Fruit fly (Drosophila melanogaster): ENCODE data around the gene Ugt35E1.

Gene Ugt35E1

dm6 chr3R:11173169-11173506, 7.3 kb upstream of the Ugt35E1 start:
- no peak for TF ChIP-seq Pif1A (GFP tag; optimal IDR thresholded peaks at IDR 0.05)
- TF ChIP-seq Ets98B (GFP tag; IDR thresholded peaks at IDR 0.05): no peak
- no peak for TF ChIP-seq Pif1B (GFP tag; optimal IDR thresholded peaks at IDR 0.05)
- no peak for TF ChIP-seq CG12605 (GFP tag; IDR thresholded peaks at IDR 0.05)
- no peak for TF ChIP-seq CG4496 (GFP tag; IDR thresholded peaks at IDR 0.05)
- no peak for TF ChIP-seq EcR (GFP tag; optimal IDR thresholded peaks at IDR 0.05)
- TF ChIP-seq CG8301 (tag; optimal IDR thresholded peaks at IDR 0.05): no peak
- TF ChIP-seq CG32121 (GFP tag; IDR thresholded peaks at IDR 0.05): no peak
- TF ChIP-seq CG14655 (GFP tag; optimal IDR thresholded peaks at IDR 0.05): no peak
- no peak for TF ChIP-seq CG15710 (tag; optimal IDR thresholded peaks at IDR 0.05)
- no peak for TF ChIP-seq CG8159 (tag; optimal IDR thresholded peaks at IDR 0.05)
- no peak for TF ChIP-seq CG34367 (tag; optimal IDR thresholded peaks at IDR 0.05)
- no peak for TF ChIP-seq CG9948 (tag; optimal IDR thresholded peaks at IDR 0.05)
- TF ChIP-seq Snoo (tag; optimal IDR thresholded peaks at IDR 0.05): no peak
- no peak for TF ChIP-seq gl (tag; optimal IDR thresholded peaks at IDR 0.05)
- TF ChIP-seq fd96Ca (GFP tag; IDR thresholded peaks at IDR 0.05): no peak
- no peak for TF ChIP-seq CG17806 (tag; optimal IDR thresholded peaks at IDR 0.05)
- TF ChIP-seq D1 (tag; optimal IDR thresholded peaks at IDR 0.05): no peak
- TF ChIP-seq rn (GFP tag; IDR thresholded peaks at IDR 0.05): no peak

dm6 chr3R:11172460-11173168, 6.7 kb upstream of the Ugt35E1 start, which contains the start of gene Ugt35A1:
Gene Ugt35A1, minus strand, starts transcription at chr3R:11172664.
- TF ChIP-seq CG10348 (GFP tag; IDR thresholded peaks at IDR 0.05) (no peak), CG14655 (GFP tag; optimal IDR thresholded peaks at IDR 0.05) (no peak), gl (tag; optimal IDR thresholded peaks at IDR 0.05) (no peak), CG34367 (tag; optimal IDR thresholded peaks at IDR 0.05) (no peak), D1 (tag; optimal IDR thresholded peaks at IDR 0.05) (no peak), CG17806 (tag; optimal IDR thresholded peaks at IDR 0.05) (no peak), Pif1B (GFP tag; optimal IDR thresholded peaks at IDR 0.05) (no peak), CG12605 (GFP tag; IDR thresholded peaks at IDR 0.05) (no peak), rn (GFP tag; IDR thresholded peaks at IDR 0.05) (no peak)

dm6 chr3R:11170146-11170545, 4.3 kb upstream of the Ugt35E1 start, which contains the start of gene Ugt35B1:
Gene Ugt35B1, minus strand, starts transcription at chr3R:11170246.
- TF ChIP-seq CG17806 (tag; optimal IDR thresholded peaks at IDR 0.05) (no peak), fd96Ca (GFP tag; IDR thresholded peaks at IDR 0.05) (no peak), CG13204 (GFP tag; optimal IDR thresholded peaks at IDR 0.05) (no peak), CG15710 (tag; optimal IDR thresholded peaks at IDR 0.05) (no peak), CG8159 (tag; optimal IDR thresholded peaks at IDR 0.05) (no peak)

dm6 chr3R:11167931-11168465, 2.1 kb upstream of the Ugt35E1 start, which contains the start of gene Ugt35E2:
Gene Ugt35E2, minus strand, starts transcription at chr3R:11167981.
- no peak for TF ChIP-seq Ets98B (GFP tag; IDR thresholded peaks at IDR 0.05)
- TF ChIP-seq CG17806 (tag; optimal IDR thresholded peaks at IDR 0.05): no peak
- no peak for TF ChIP-seq rn (GFP tag; IDR thresholded peaks at IDR 0.05)
- no peak for TF ChIP-seq gl (tag; optimal IDR thresholded peaks at IDR 0.05)
- TF ChIP-seq Pif1A (GFP tag; optimal IDR thresholded peaks at IDR 0.05): no peak
- TF ChIP-seq CG9948 (tag; optimal IDR thresholded peaks at IDR 0.05): no peak
- no peak for TF ChIP-seq CG13204 (GFP tag; optimal IDR thresholded peaks at IDR 0.05)
- no peak for TF ChIP-seq CG12605 (GFP tag; IDR thresholded peaks at IDR 0.05)
- TF ChIP-seq fd96Ca (GFP tag; IDR thresholded peaks at IDR 0.05): no peak
- no peak for TF ChIP-seq CG10348 (GFP tag; IDR thresholded peaks at IDR 0.05)

- no peak for TF ChIP-seq CG12605 (GFP tag; IDR thresholded peaks at IDR 0.05)
- TF ChIP-seq CG10348 (GFP tag; IDR thresholded peaks at IDR 0.05): no peak
- TF ChIP-seq Pif1A (GFP tag; optimal IDR thresholded peaks at IDR 0.05): no peak
- TF ChIP-seq EcR (GFP tag; optimal IDR thresholded peaks at IDR 0.05): no peak
- TF ChIP-seq gl (tag; optimal IDR thresholded peaks at IDR 0.05): no peak
- no peak for TF ChIP-seq CG15710 (tag; optimal IDR thresholded peaks at IDR 0.05)
- TF ChIP-seq CG14655 (GFP tag; optimal IDR thresholded peaks at IDR 0.05): no peak
- no peak for TF ChIP-seq rn (GFP tag; IDR thresholded peaks at IDR 0.05)
Measured at dm6 chr3R:11160907-11161306, 5.0 kb downstream of the Ugt35E1 start, which contains the start of gene CG4757. Gene CG4757, plus strand, starts transcription at chr3R:11161207.

- no peak for TF ChIP-seq CG17806 (tag; optimal IDR thresholded peaks at IDR 0.05)
- TF ChIP-seq CG4496 (GFP tag; IDR thresholded peaks at IDR 0.05): peak; percentile 47; the same call in 1 of the 3 replicates
- no peak for TF ChIP-seq gl (tag; optimal IDR thresholded peaks at IDR 0.05)
- no peak for TF ChIP-seq Pif1B (GFP tag; optimal IDR thresholded peaks at IDR 0.05)
- no peak for TF ChIP-seq Snoo (tag; optimal IDR thresholded peaks at IDR 0.05)
- TF ChIP-seq rn (GFP tag; IDR thresholded peaks at IDR 0.05): no peak
- TF ChIP-seq Ets98B (GFP tag; IDR thresholded peaks at IDR 0.05): 0 out of 2 replicates have a peak, but pooled peaks have one; percentile 39
- no peak for TF ChIP-seq fd96Ca (GFP tag; IDR thresholded peaks at IDR 0.05)
- TF ChIP-seq CG8301 (tag; optimal IDR thresholded peaks at IDR 0.05): no peak
- TF ChIP-seq EcR (GFP tag; optimal IDR thresholded peaks at IDR 0.05): no peak
- 0 out of 2 replicates have a peak, but pooled peaks have one; percentile 23 for TF ChIP-seq CG32121 (GFP tag; IDR thresholded peaks at IDR 0.05)
- no peak for TF ChIP-seq CG14655 (GFP tag; optimal IDR thresholded peaks at IDR 0.05)
- TF ChIP-seq CG9948 (tag; optimal IDR thresholded peaks at IDR 0.05): no peak
- TF ChIP-seq CG8159 (tag; optimal IDR thresholded peaks at IDR 0.05): no peak
- TF ChIP-seq D1 (tag; optimal IDR thresholded peaks at IDR 0.05): no peak
- no peak for TF ChIP-seq CG12605 (GFP tag; IDR thresholded peaks at IDR 0.05)
- no peak for TF ChIP-seq CG13204 (GFP tag; optimal IDR thresholded peaks at IDR 0.05)
- TF ChIP-seq Pif1A (GFP tag; optimal IDR thresholded peaks at IDR 0.05): no peak
- no peak for TF ChIP-seq CG15710 (tag; optimal IDR thresholded peaks at IDR 0.05)
- no peak for TF ChIP-seq CG10348 (GFP tag; IDR thresholded peaks at IDR 0.05)
- TF ChIP-seq CG34367 (tag; optimal IDR thresholded peaks at IDR 0.05): no peak
Measured at dm6 chr3R:11156858-11157257, 9.0 kb downstream of the Ugt35E1 start, which contains the start of gene Ugt302C1. Gene Ugt302C1, plus strand, starts transcription at chr3R:11157098.
